Fruit fly (Drosophila melanogaster) Kc167 (cell line): ENCODE results near the gene CG43078.

Experiments
- Myc ChIP-seq: fragments of >200 bp; optimal IDR thresholded peaks from 2 replicates; lab custom pipeline; 2017; ENCODE audit warnings: missing external identifiers
- Sin3A ChIP-seq: fragments of >200 bp; optimal IDR thresholded peaks from 2 replicates; lab custom pipeline; 2018; ENCODE audit warnings: missing external identifiers
- h ChIP-seq: fragments of >200 bp; optimal IDR thresholded peaks from 3 replicates; lab custom pipeline; 2018; ENCODE audit warnings: missing external identifiers
- insv ChIP-seq: fragments of >200 bp; optimal IDR thresholded peaks from 3 replicates; lab custom pipeline; 2018; ENCODE audit warnings: missing external identifiers
- psq ChIP-seq: fragments of >200 bp; optimal IDR thresholded peaks from 2 replicates; lab custom pipeline; 2017; ENCODE audit warnings: missing external identifiers
- ttk ChIP-seq: sonication (Bioruptor generic); optimal IDR thresholded peaks from 2 replicates; lab custom pipeline; 2017; ENCODE audit warnings: missing external identifiers

CG43078 gene

DNA sequence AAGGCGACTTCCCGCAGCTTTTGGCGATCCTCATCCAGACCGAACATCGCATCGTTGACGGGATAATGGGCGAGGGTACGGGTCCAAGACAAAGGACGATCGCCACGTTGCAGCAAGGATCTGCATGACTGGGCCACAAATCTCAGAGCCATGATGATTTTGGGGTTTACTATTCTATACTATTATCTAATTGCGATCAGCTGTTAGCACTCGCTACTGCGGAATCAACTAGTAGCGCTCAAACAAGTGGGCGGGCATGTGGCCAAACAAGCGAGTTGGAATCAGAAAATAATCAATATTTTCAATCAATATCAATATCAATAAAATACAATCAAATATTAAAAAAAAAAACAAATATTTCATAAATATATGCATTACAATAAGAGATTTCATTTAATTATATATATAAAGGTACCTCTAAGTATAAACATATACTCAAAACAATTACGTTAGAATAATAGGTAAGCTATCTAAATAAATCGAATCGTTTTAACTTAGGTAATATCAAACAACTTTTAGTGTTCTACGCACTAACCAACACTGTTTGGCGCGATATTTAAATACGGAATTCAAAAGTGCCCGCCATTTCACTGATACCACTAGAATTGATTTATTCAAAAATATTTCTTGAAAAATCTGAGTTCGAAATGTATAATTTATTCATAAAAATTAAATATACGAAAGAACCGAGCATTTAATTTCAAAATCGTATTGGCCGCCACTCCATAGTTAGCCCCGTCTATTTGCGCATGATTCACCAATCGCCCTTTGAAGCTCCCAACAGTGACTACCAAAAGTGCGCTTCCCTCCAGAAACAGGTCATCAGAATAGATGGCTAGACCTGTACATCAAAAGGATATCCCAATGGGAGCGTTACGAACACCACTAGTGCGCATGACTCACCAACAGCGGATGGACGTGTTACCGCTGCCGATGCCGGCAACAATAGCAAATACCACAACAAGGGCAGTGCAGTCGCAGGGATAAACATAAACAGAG is at the start of gene CG43078, which contains the start of gene CG6638:
CG43078 (plus strand) TSS at position 965 of the 999 bp plus-strand sequence.
CG6638 (minus strand) TSS at position 235 of the 999 bp plus-strand sequence.
- TF ChIP-seq Myc (lab: Kevin White, UChicago) (no peak), insv (lab: Kevin White, UChicago) (no peak), h (no peak), Sin3A (lab: Kevin White, UChicago) (no peak), psq (lab: Kevin White, UChicago) (no peak), ttk (lab: Kevin White, UChicago) (no peak)

DNA sequence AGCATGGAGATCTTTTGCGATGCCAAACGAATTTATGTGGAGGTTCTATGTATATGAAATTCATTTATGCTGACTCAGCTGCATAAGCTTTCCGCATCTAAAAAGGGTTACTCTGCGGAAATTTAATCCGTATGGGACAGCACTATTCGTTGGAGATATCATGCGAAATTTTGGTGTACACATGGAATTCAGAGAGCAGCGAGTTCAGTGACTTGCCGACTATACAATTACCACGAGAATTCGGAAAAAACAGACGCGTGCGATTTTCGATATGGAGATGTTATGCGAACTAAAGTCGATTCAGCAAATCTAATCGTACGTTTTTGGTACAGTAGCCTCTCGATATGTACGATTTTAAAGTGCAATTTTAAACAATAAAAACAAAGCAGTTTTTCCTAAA is 48.8 kb upstream of the CG43078 start:
- TF ChIP-seq insv (lab: Kevin White, UChicago): no peak
- no peak for TF ChIP-seq Myc (lab: Kevin White, UChicago)
- TF ChIP-seq psq (lab: Kevin White, UChicago): no peak
- no peak for TF ChIP-seq Sin3A (lab: Kevin White, UChicago)
- TF ChIP-seq h: no peak

DNA sequence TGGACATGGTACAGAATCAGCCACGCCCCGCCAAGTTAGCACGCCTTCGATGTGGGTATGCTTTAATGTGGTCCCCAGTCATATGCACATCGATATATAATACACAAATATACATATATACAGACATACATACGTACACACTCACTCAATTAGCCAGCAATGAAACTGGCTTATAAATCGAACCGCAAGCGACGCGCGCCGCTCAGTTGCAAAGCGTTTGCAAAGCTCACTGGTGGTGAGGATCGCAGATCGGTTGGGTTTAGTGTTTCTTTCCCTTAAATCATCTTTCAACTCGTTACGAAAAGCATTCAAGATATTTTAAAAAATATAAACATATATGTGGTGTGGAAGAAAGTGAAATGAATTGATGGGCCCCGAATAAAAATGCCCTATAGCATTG is 48.1 kb upstream of the CG43078 start:
- TF ChIP-seq Myc (lab: Kevin White, UChicago): no peak
- TF ChIP-seq psq (lab: Kevin White, UChicago): no peak
- no peak for TF ChIP-seq h
- no peak for TF ChIP-seq insv (lab: Kevin White, UChicago)

dm6 chr3L:8529701-8530100 is 46.9 kb upstream of the CG43078 start:
- no peak for TF ChIP-seq psq (lab: Kevin White, UChicago)
- no peak for TF ChIP-seq Sin3A (lab: Kevin White, UChicago)
- no peak for TF ChIP-seq Myc (lab: Kevin White, UChicago)
- no peak for TF ChIP-seq h
- no peak for TF ChIP-seq insv (lab: Kevin White, UChicago)
- no peak for TF ChIP-seq ttk (lab: Kevin White, UChicago)

- no peak for TF ChIP-seq psq (lab: Kevin White, UChicago)
- no peak for TF ChIP-seq ttk (lab: Kevin White, UChicago)
- no peak for TF ChIP-seq Sin3A (lab: Kevin White, UChicago)
- TF ChIP-seq h: no peak
Measured at dm6 chr3L:8534386-8535306, 42.0 kb upstream of the CG43078 start, which contains the start of gene ergic53. TSS of gene ergic53 (plus strand) at chr3L:8534977.

- TF ChIP-seq h: no peak
- no peak for TF ChIP-seq Sin3A (lab: Kevin White, UChicago)
- TF ChIP-seq insv (lab: Kevin White, UChicago): no peak
- no peak for TF ChIP-seq psq (lab: Kevin White, UChicago)
- no peak for TF ChIP-seq ttk (lab: Kevin White, UChicago)
- no peak for TF ChIP-seq Myc (lab: Kevin White, UChicago)
Measured at dm6 chr3L:8536387-8536786, 40.2 kb upstream of the CG43078 start.

DNA sequence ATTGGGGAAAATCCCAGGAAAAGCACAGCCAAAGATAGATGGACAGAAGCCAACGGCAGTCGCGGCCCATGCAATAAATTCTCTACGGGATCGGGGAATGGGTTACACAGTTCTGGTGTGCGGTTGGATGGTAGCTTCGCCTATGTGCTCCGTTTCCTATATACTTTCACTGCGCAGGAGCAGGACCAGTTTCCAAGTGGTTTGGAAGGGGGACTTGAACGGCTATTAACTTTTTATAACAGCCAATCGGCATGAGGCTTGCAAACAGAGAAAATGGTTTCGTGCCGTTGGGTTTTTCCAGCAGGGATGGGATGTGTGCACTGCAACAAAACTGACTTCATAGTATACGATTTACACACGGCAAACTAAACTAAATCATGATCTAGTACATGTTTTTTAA is 38.3 kb upstream of the CG43078 start:
- no peak for TF ChIP-seq Sin3A (lab: Kevin White, UChicago)
- TF ChIP-seq ttk (lab: Kevin White, UChicago): no peak
- no peak for TF ChIP-seq insv (lab: Kevin White, UChicago)

- TF ChIP-seq psq (lab: Kevin White, UChicago) (no peak), ttk (lab: Kevin White, UChicago) (no peak), insv (lab: Kevin White, UChicago) (no peak), Sin3A (lab: Kevin White, UChicago) (no peak), h (no peak), Myc (lab: Kevin White, UChicago) (no peak)
Measured at dm6 chr3L:8540509-8540908, 36.1 kb upstream of the CG43078 start.

DNA sequence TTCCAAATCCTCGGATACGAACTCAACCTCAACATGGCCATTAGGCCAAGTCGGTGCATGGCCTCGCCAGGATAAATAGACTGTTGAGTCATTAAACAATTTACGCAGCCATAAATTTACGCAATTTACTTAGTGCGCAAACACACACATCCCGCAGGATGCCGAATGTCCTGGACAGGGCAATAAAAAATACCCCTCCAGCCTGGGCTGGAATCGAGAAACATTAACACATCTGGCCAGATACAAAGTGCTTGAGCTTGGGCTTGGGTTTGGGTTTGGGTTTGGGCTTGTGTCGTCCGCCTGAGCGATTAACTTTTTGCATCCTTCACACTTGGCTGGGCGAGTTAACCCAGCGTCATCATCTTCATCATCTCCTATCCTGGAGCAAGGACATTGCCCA is 34.9 kb upstream of the CG43078 start:
- no peak for TF ChIP-seq insv (lab: Kevin White, UChicago)
- no peak for TF ChIP-seq Sin3A (lab: Kevin White, UChicago)
- TF ChIP-seq Myc (lab: Kevin White, UChicago): no peak
- no peak for TF ChIP-seq ttk (lab: Kevin White, UChicago)
- TF ChIP-seq h: no peak
- no peak for TF ChIP-seq psq (lab: Kevin White, UChicago)

- TF ChIP-seq ttk (lab: Kevin White, UChicago) (no peak), h (no peak), Sin3A (lab: Kevin White, UChicago) (no peak), Myc (lab: Kevin White, UChicago) (no peak), psq (lab: Kevin White, UChicago) (no peak), insv (lab: Kevin White, UChicago) (no peak)
Measured at dm6 chr3L:8542213-8542612, 34.4 kb upstream of the CG43078 start.

- TF ChIP-seq ttk (lab: Kevin White, UChicago): no peak
- no peak for TF ChIP-seq insv (lab: Kevin White, UChicago)
- TF ChIP-seq h: no peak
- TF ChIP-seq Sin3A (lab: Kevin White, UChicago): no peak
- TF ChIP-seq psq (lab: Kevin White, UChicago): no peak
- no peak for TF ChIP-seq Myc (lab: Kevin White, UChicago)
Measured at dm6 chr3L:8543866-8544265, 32.7 kb upstream of the CG43078 start.
